Worm (Caenorhabditis elegans): Measurements from ENCODE around the gene M03B6.4.

DNA sequence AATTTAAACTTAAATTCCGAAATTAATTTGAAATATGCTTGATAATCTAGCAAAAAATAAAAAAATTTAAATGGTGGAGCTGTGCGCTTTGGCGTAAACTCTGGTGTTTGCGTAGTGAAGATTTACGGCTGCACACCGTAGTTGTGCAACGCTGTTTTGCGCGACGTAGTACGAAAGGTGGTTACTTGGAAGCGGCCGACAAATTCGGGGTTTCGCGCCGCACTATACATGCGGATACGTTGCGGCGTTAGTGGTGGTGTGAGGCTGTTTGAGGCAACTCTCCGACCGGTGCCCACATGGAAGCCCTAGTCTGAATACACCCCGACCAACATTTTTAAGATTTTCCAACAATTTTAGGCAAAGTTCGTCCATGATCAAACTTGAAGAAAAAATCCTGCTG, 25.2 kb upstream of the M03B6.4 start:
- TF ChIP-seq sma-9 (GFP tag; optimal IDR thresholded peaks at IDR 0.05) (no peak), sma-9 (tag; optimal IDR thresholded peaks at IDR 0.05) (no peak), nhr-237 (tag; optimal IDR thresholded peaks at IDR 0.05) (no peak), ceh-16 (tag; optimal IDR thresholded peaks at IDR 0.05) (no peak), fos-1 (tag; optimal IDR thresholded peaks at IDR 0.05) (no peak), ztf-11 (tag; optimal IDR thresholded peaks at IDR 0.05) (no peak), lin-13 (GFP tag; optimal IDR thresholded peaks at IDR 0.05) (no peak), nhr-11 (tag; optimal IDR thresholded peaks at IDR 0.05) (no peak), nhr-25 (tag; optimal IDR thresholded peaks at IDR 0.05) (no peak), alr-1 (tag; optimal IDR thresholded peaks at IDR 0.05) (no peak), snpc-4 (tag; optimal IDR thresholded peaks at IDR 0.05) (peak; percentile 7), unc-62 (GFP tag; optimal IDR thresholded peaks at IDR 0.05) (no peak), elt-1 (tag; optimal IDR thresholded peaks at IDR 0.05) (no peak), dmd-4 (tag; optimal IDR thresholded peaks at IDR 0.05) (no peak)

All from whole organism, L2 larva.